Worm (Caenorhabditis elegans) whole organism, young adult: ENCODE data around the gene K02D10.3.
A peak's percentile ranks its signal among the peaks of the same experiment; 100 is the strongest.

Experiments
- F37B4.10 ChIP-seq: fragments of 200-800 bp; sonication (Bioruptor generic); IDR thresholded peaks from 2 replicates; pipeline ENCODE4 v1.3.6; 2022; ENCODE audit warnings: missing genetic modification characterization, missing compliant biosample characterization
- hrde-1 ChIP-seq: sonication (generic microtip); optimal IDR thresholded peaks from 2 replicates; lab custom pipeline; 2016; ENCODE audit warnings: missing genetic modification characterization, mild to moderate bottlenecking, missing compliant biosample characterization, moderate library complexity, missing genotype, missing genetic modification reagents, borderline replicate concordance
- let-607 ChIP-seq, 2 experiments: fragments of 200-800 bp in 1 of 2; sonication (Bioruptor generic) in 1 of 2; sonication (generic microtip) in 1 of 2; optimal IDR thresholded peaks; 2 replicates each; lab custom pipeline; 2016 to 2018; ENCODE audit warnings: mild to moderate bottlenecking in 2 of 2, missing compliant biosample characterization in 2 of 2, missing genetic modification characterization in 2 of 2, moderate library complexity in 2 of 2, missing genotype in 1 of 2
- nhr-80 ChIP-seq: sonication (generic microtip); optimal IDR thresholded peaks from 2 replicates; lab custom pipeline; 2016; ENCODE audit warnings: missing genetic modification characterization, missing compliant biosample characterization
- pha-4 ChIP-seq: fragments of 150-350 bp; sonication (generic microtip); optimal IDR thresholded peaks from 2 replicates; lab custom pipeline; 2014; ENCODE audit warnings: missing biosample characterization, missing genetic modification reagents, missing genetic modification characterization
- sea-2 ChIP-seq: fragments of 200-800 bp; sonication (Bioruptor generic); IDR thresholded peaks from 2 replicates; pipeline ENCODE4 v1.3.6; 2022; ENCODE audit warnings: missing genetic modification characterization, missing compliant biosample characterization

DNA sequence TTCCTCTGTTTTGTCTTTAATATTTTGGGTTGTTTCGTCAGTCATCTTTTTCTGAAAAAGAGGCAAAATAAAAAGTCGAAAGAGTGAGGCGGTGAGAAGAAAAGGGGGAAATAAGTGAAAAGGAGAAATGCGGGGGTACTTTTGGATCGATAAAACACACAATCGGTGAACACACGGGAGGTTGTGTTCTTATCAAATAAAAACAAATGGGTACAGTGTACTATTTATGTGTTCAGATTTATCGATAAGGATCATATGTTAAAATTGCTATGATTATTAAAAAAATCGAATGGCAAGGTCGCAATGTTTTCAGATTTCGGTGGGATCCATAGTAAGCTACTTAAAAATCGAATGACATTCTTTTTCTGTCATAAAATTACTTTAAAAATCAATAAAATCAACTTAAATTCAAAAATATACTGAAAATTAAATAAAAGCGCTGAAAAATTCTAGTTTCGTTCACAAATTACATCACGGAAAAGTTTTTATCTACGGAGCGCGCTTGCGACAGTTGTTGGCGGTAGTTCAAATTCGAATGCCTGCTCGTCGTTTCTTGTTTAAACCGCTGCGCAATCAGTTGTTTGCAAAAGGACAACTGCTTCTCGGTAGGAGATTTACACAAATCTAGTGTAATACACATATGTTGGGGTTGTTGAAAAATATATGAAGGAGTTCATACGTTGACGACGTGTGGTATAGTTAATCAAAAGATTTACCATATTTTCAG lies 37.7 kb upstream of the K02D10.3 start, which contains the start of gene prx-19:
- TF ChIP-seq hrde-1 (tag; lab: Kevin White, UChicago), result no peak
- no peak for TF ChIP-seq sea-2 (GFP tag; lab: Robert Waterston, UW)
- no peak for TF ChIP-seq let-607 (tag; optimal IDR thresholded peaks at IDR 0.05; lab: Kevin White, UChicago)
- TF ChIP-seq pha-4 (tag; lab: Kevin White, UChicago), result no peak
- TF ChIP-seq F37B4.10, result no peak
- TF ChIP-seq nhr-80 (tag; lab: Kevin White, UChicago), result peak; percentile 5
